Worm (Caenorhabditis elegans): ENCODE measurements around the gene apl-1.

Gene apl-1

ce11 chrX:5165037-5165436 is 48.4 kb upstream of the apl-1 start, which contains the start of gene mans-3 (continued):
- TF ChIP-seq mec-3 (tag; optimal IDR thresholded peaks at IDR 0.05; ENCODE audit: borderline replicate concordance) (no peak), hlh-30 (tag; optimal IDR thresholded peaks at IDR 0.05; ENCODE audit: insufficient read depth) (peak; percentile 76), ama-1 (optimal IDR thresholded peaks at IDR 0.05) (no peak), elt-2 (tag; optimal IDR thresholded peaks at IDR 0.05) (peak; percentile 72), rnt-1 (tag; optimal IDR thresholded peaks at IDR 0.05) (peak; percentile 77), zip-5 (tag; optimal IDR thresholded peaks at IDR 0.05) (peak; percentile 28), pha-4 (tag; optimal IDR thresholded peaks at IDR 0.05) (no peak), lin-11 (tag; optimal IDR thresholded peaks at IDR 0.05) (peak; percentile 23), hlh-8 (tag; optimal IDR thresholded peaks at IDR 0.05) (peak; percentile 35), lim-6 (tag; optimal IDR thresholded peaks at IDR 0.05) (no peak), ttx-3 (tag; optimal IDR thresholded peaks at IDR 0.05) (peak; percentile 74), ceh-2 (tag; optimal IDR thresholded peaks at IDR 0.05) (peak; percentile 51), odd-2 (tag; optimal IDR thresholded peaks at IDR 0.05) (no peak), eyg-1 (tag; optimal IDR thresholded peaks at IDR 0.05) (peak; percentile 38), ceh-14 (tag; optimal IDR thresholded peaks at IDR 0.05) (peak; percentile 39), ceh-6 (GFP tag; optimal IDR thresholded peaks at IDR 0.05) (peak; percentile 29), gmeb-2 (tag; optimal IDR thresholded peaks at IDR 0.05) (peak; percentile 56), C08G9.2 (tag; optimal IDR thresholded peaks at IDR 0.05) (no peak), ceh-34 (tag; optimal IDR thresholded peaks at IDR 0.05) (peak; percentile 69), ceh-24 (tag; optimal IDR thresholded peaks at IDR 0.05) (peak; percentile 41), tbx-7 (tag; optimal IDR thresholded peaks at IDR 0.05) (no peak), sox-2 (GFP tag; IDR thresholded peaks at IDR 0.05) (no peak), pqm-1 (tag; optimal IDR thresholded peaks at IDR 0.05) (no peak), tbx-2 (tag; optimal IDR thresholded peaks at IDR 0.05) (peak; percentile 79), ceh-31 (tag; optimal IDR thresholded peaks at IDR 0.05) (peak; percentile 65), elt-4 (tag; optimal IDR thresholded peaks at IDR 0.05) (no peak), unc-55 (GFP tag; optimal IDR thresholded peaks at IDR 0.05) (peak; percentile 72), madf-2 (tag; optimal IDR thresholded peaks at IDR 0.05) (no peak)

ce11 chrX:5164054-5164453 is 47.4 kb upstream of the apl-1 start:
- TF ChIP-seq ceh-19 (GFP tag; optimal IDR thresholded peaks at IDR 0.05) = no peak
- TF ChIP-seq odd-2 (tag; optimal IDR thresholded peaks at IDR 0.05) = no peak

- no peak for TF ChIP-seq T23F11.4 (GFP tag; optimal IDR thresholded peaks at IDR 0.05)
Measured at ce11 chrX:5162755-5163154, 46.1 kb upstream of the apl-1 start, which contains the start of gene EGAP5.1. TSS of gene EGAP5.1 (plus strand) at chrX:5163055.

- TF ChIP-seq hlh-13 (GFP tag; optimal IDR thresholded peaks at IDR 0.05) (no peak), elt-2 (tag; optimal IDR thresholded peaks at IDR 0.05) (peak; percentile 79)
Measured at ce11 chrX:5159645-5160044, 43.0 kb upstream of the apl-1 start, which contains the start of gene C31H2.4. TSS of gene C31H2.4 (minus strand) at chrX:5159663.

ce11 chrX:5154278-5154677 is 37.6 kb upstream of the apl-1 start, which contains the start of gene C31H2.3:
TSS of gene C31H2.3 (minus strand) at chrX:5154378.
- TF ChIP-seq nhr-11 (tag; optimal IDR thresholded peaks at IDR 0.05) (no peak), rnt-1 (tag; optimal IDR thresholded peaks at IDR 0.05) (no peak), lin-11 (tag; optimal IDR thresholded peaks at IDR 0.05) (no peak), K09A11.1 (tag; optimal IDR thresholded peaks at IDR 0.05; ENCODE audit: insufficient read depth) (no peak), ceh-48 (tag; optimal IDR thresholded peaks at IDR 0.05) (no peak), nfya-1 (tag; optimal IDR thresholded peaks at IDR 0.05) (no peak), odd-2 (tag; optimal IDR thresholded peaks at IDR 0.05) (no peak), fax-1 (tag; optimal IDR thresholded peaks at IDR 0.05) (no peak), ceh-6 (GFP tag; optimal IDR thresholded peaks at IDR 0.05) (no peak)

Measured in whole organism, late embryonic.